Fruit fly (Drosophila melanogaster) whole organism, pupa: ENCODE results near the gene CG6511.
A peak's percentile ranks its signal among the peaks of the same experiment; 100 is the strongest.

Experiments used
- CG12605 ChIP-seq: fragments of 200-800 bp; sonication (Bioruptor generic); IDR thresholded peaks from 2 replicates; pipeline ENCODE4 v1.3.6; 2022; ENCODE audit warnings: missing biosample characterization, missing genetic modification characterization
- CG32121 ChIP-seq: fragments of 200-800 bp; sonication (Bioruptor generic); IDR thresholded peaks from 2 replicates; pipeline ENCODE4 v1.3.6; 2022; ENCODE audit warnings: missing biosample characterization, missing genetic modification characterization
- CG8301 ChIP-seq: fragments of 200-800 bp; sonication (Bioruptor generic); optimal IDR thresholded peaks from 2 replicates; lab custom pipeline; 2018; ENCODE audit warnings: missing biosample characterization, mild to moderate bottlenecking, missing genetic modification characterization
- CG9948 ChIP-seq: fragments of 200-800 bp; sonication (Bioruptor generic); optimal IDR thresholded peaks from 2 replicates; lab custom pipeline; 2018; ENCODE audit warnings: missing biosample characterization, mild to moderate bottlenecking, missing genetic modification characterization, moderate library complexity
- D1 ChIP-seq: fragments of 200-800 bp; sonication (Bioruptor generic); optimal IDR thresholded peaks from 2 replicates; lab custom pipeline; 2018; ENCODE audit warnings: missing biosample characterization, mild to moderate bottlenecking, missing genetic modification characterization, moderate library complexity
- Snoo ChIP-seq: fragments of 200-800 bp; sonication (Bioruptor generic); optimal IDR thresholded peaks from 3 replicates; lab custom pipeline; 2017; ENCODE audit warnings: missing biosample characterization, mild to moderate bottlenecking, missing genetic modification characterization, inconsistent platforms

DNA sequence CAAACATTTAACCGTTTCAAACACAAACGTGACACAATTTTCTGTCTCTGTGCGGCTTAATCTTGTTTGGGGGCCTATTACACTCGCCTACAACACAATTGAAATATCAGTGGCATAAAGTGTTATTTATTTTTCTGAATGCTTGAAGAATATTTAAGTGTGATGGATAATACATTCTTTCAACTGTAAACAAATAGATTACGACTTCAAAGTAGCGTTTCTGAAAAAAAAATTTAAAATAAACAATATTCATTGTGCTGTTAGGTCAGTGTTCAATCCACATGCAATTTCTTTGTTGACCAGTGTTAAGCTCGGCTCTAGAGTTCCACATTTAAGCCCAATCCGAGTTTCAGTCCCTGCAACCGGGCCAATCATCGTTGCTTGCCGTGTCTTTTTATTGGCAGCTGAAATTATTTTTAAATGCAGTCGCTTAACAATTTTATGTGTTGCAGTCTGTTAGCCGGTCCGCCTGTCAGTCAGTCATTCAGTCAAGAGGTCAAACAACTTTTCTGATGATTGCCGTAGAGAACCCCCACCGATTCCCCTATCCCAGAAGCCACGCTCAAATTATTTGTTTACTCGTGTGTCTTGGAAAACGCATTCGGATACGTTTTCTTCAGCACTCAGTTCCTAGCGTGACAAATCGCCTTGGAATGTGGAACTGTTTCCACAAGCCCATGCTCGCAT, 52.0 kb downstream of the CG6511 start:
- TF ChIP-seq CG8301 (tag; lab: Kevin White, UChicago): peak; percentile 67
- peak; percentile 52 for TF ChIP-seq D1 (tag; lab: Kevin White, UChicago)
- peak; percentile 66 for TF ChIP-seq CG12605
- peak; percentile 64 for TF ChIP-seq CG9948
- TF ChIP-seq Snoo: peak; percentile 12
- peak; percentile 65 for TF ChIP-seq CG32121 (GFP tag; lab: Robert Waterston, UW)
